Fruit fly (Drosophila melanogaster) whole organism, adult: ENCODE results near the gene CG11369.
A peak's percentile ranks its signal among the peaks of the same experiment; 100 is the strongest.

Source experiments
- CG11617 ChIP-seq: fragments of 200-800 bp; sonication (Bioruptor generic); optimal IDR thresholded peaks from 2 replicates; lab custom pipeline; 2017; ENCODE audit warnings: mild to moderate bottlenecking, missing biosample characterization, missing genetic modification reagents, missing genetic modification characterization
- CG12768 ChIP-seq: fragments of 200-800 bp; sonication (Bioruptor generic); optimal IDR thresholded peaks from 2 replicates; lab custom pipeline; 2017; ENCODE audit warnings: missing biosample characterization, missing genetic modification characterization, mild to moderate bottlenecking, moderate library complexity, missing genetic modification reagents
- CG14711 ChIP-seq: fragments of 200-800 bp; sonication (Bioruptor generic); optimal IDR thresholded peaks from 2 replicates; lab custom pipeline; 2018; ENCODE audit warnings: missing biosample characterization, mild to moderate bottlenecking, missing genetic modification characterization, moderate library complexity
- CG1620 ChIP-seq: fragments of 200-800 bp; sonication (Bioruptor generic); optimal IDR thresholded peaks from 2 replicates; lab custom pipeline; 2016; ENCODE audit warnings: missing biosample characterization, missing genetic modification characterization
- CG33017 ChIP-seq: fragments of 200-800 bp; sonication (Bioruptor generic); optimal IDR thresholded peaks from 2 replicates; lab custom pipeline; 2018; ENCODE audit warnings: missing biosample characterization, mild to moderate bottlenecking, missing genetic modification characterization, moderate library complexity
- CG5204 ChIP-seq: fragments of 200-800 bp; sonication (Bioruptor generic); optimal IDR thresholded peaks from 2 replicates; lab custom pipeline; 2016; ENCODE audit warnings: missing biosample characterization, missing genetic modification characterization
- CG7045 ChIP-seq: fragments of 200-800 bp; sonication (Bioruptor generic); optimal IDR thresholded peaks from 2 replicates; lab custom pipeline; 2017; ENCODE audit warnings: missing biosample characterization, mild to moderate bottlenecking, missing genetic modification characterization
- CG7101 ChIP-seq: fragments of 200-800 bp; sonication (Bioruptor generic); optimal IDR thresholded peaks from 2 replicates; lab custom pipeline; 2018; ENCODE audit warnings: missing biosample characterization, mild to moderate bottlenecking, missing genetic modification characterization, moderate library complexity
- Clk ChIP-seq: fragments of 200-800 bp; sonication (Bioruptor generic); optimal IDR thresholded peaks from 2 replicates; lab custom pipeline; 2017; ENCODE audit warnings: missing biosample characterization, missing genetic modification characterization
- Crg-1 ChIP-seq: fragments of 200-800 bp; sonication (Bioruptor generic); optimal IDR thresholded peaks from 2 replicates; lab custom pipeline; 2016; ENCODE audit warnings: missing biosample characterization, missing genetic modification characterization
- Hr96 ChIP-seq: fragments of 200-800 bp; sonication (Bioruptor generic); optimal IDR thresholded peaks from 2 replicates; lab custom pipeline; 2016; ENCODE audit warnings: missing biosample characterization, missing genetic modification characterization
- Mnt ChIP-seq: fragments of 200-800 bp; sonication (Bioruptor generic); optimal IDR thresholded peaks from 2 replicates; lab custom pipeline; 2016; ENCODE audit warnings: missing biosample characterization, mild to moderate bottlenecking, missing genetic modification characterization
- bab1 ChIP-seq: fragments of 200-800 bp; sonication (Bioruptor generic); optimal IDR thresholded peaks from 3 replicates; lab custom pipeline; 2019; ENCODE audit warnings: missing biosample characterization, mild to moderate bottlenecking, missing genetic modification characterization, moderate library complexity
- cic ChIP-seq: fragments of 200-800 bp; sonication (Bioruptor generic); optimal IDR thresholded peaks from 2 replicates; lab custom pipeline; 2017; ENCODE audit warnings: missing biosample characterization, mild to moderate bottlenecking, missing genetic modification characterization, moderate library complexity
- cnc ChIP-seq, 2 experiments: fragments of >200 bp; optimal IDR thresholded peaks; 2 replicates each; lab custom pipeline; 2017
- kay ChIP-seq: fragments of 200-800 bp; sonication (Bioruptor generic); peaks from one replicate; lab custom pipeline; 2016; ENCODE audit warnings: missing biosample characterization, missing genetic modification characterization, borderline replicate concordance
- ovo ChIP-seq: fragments of 200-800 bp; sonication (Bioruptor generic); optimal IDR thresholded peaks from 2 replicates; lab custom pipeline; 2016; ENCODE audit warnings: missing biosample characterization, missing genetic modification characterization
- pad ChIP-seq: fragments of 200-800 bp; sonication (Bioruptor generic); optimal IDR thresholded peaks from 3 replicates; lab custom pipeline; 2017; ENCODE audit warnings: missing biosample characterization, missing genetic modification characterization, mild to moderate bottlenecking, moderate library complexity, missing genetic modification reagents
- tj ChIP-seq: fragments of 200-800 bp; sonication (Bioruptor generic); optimal IDR thresholded peaks from 3 replicates; lab custom pipeline; 2017; ENCODE audit warnings: missing biosample characterization, mild to moderate bottlenecking, missing genetic modification characterization, moderate library complexity
- toe ChIP-seq: fragments of 200-800 bp; sonication (Bioruptor generic); optimal IDR thresholded peaks from 2 replicates; lab custom pipeline; 2016; ENCODE audit warnings: missing biosample characterization, missing genetic modification characterization

CG11369 gene

DNA sequence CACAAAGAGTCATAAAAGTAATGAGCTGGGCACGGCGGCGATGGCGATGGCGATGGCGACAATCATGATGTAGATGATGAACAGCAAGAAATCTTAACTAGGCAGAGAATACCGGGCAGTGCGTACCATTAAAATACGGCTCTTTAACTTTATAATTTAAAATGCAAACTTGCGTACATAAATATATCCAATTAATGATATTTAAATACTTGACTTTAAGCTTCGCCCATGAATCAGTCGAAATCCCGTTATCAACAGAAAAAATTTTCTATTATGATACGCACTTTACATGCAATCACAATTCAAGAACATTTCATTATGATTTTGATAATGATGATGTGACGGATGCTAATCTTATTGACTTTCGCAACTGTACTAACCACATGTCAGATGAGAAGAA lies 4.9 kb downstream of the CG11369 start:
- no peak for TF ChIP-seq ovo (GFP tag; lab: Kevin White, UChicago)
- TF ChIP-seq Hr96, result no peak
- no peak for TF ChIP-seq CG33017 (tag; lab: Kevin White, UChicago)
- TF ChIP-seq CG5204, result no peak
- no peak for TF ChIP-seq tj (GFP tag; lab: Kevin White, UChicago)
- TF ChIP-seq kay (GFP tag; lab: Kevin White, UChicago), result no peak
- TF ChIP-seq cic (GFP tag; lab: Kevin White, UChicago), result no peak
- no peak for TF ChIP-seq cnc (optimal IDR thresholded peaks at IDR 0.05; lab: Kevin White, UChicago)
- TF ChIP-seq CG11617 (GFP tag; lab: Kevin White, UChicago), result no peak
- TF ChIP-seq Crg-1 (GFP tag; lab: Kevin White, UChicago), result no peak
- TF ChIP-seq toe (GFP tag; lab: Kevin White, UChicago), result no peak
- TF ChIP-seq Mnt (GFP tag; lab: Kevin White, UChicago), result no peak
- no peak for TF ChIP-seq CG14711
- TF ChIP-seq CG12768 (GFP tag; lab: Kevin White, UChicago), result no peak
- no peak for TF ChIP-seq CG7045 (GFP tag; lab: Kevin White, UChicago)
- no peak for TF ChIP-seq CG7101 (tag; lab: Kevin White, UChicago)
- no peak for TF ChIP-seq Clk
- no peak for TF ChIP-seq pad (GFP tag; lab: Kevin White, UChicago)

DNA sequence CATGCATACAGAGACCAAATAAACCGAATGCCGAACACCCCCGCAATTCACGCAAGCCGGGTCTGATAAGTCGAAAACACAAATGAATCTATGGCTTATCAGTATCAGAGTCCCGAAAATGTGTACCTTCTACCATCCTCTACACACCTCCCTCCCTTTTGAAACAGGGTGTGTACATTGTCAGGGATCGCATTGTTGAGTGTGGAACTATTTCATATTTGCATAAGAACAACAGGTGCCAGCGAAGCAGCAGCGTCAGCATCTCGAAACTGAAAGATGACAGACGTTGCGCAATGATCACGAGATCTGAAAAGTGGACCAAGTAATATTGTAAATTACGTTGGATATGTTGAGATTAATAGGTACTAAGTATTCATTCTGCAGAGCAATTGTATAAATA lies 5.7 kb downstream of the CG11369 start:
- TF ChIP-seq ovo (GFP tag; lab: Kevin White, UChicago), result peak; percentile 30
- peak; percentile 37 for TF ChIP-seq tj (GFP tag; lab: Kevin White, UChicago)
- TF ChIP-seq cic (GFP tag; lab: Kevin White, UChicago), result no peak
- no peak for TF ChIP-seq Crg-1 (GFP tag; lab: Kevin White, UChicago)

DNA sequence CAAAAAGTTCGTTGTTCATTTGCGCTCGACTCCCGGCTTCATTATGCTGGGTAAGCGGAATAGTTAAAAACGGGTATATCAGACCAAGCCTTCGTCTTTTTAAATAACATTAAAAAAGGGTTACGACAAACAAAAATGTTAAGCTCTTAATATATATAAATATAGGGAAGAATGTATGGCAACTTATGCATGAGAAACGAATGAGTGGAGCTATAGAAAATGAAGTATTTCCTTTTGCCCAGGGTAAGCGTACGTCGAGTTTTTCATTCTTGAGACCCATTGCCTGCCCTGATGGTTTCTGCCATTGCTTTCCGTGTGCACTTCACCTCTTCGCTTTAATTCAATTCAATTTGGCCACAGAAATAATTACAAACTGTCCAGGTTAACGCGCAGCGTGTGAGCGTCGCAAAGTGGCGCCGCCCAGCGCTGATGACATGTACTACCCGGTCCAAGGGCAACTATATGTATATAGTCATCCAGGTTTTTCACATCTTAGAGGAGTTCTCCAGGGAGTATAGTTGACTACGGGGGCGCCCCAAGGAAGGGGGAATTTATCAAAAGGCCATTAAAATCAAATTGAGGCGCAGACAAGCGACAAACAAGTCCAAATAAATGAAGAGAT lies 7.2 kb downstream of the CG11369 start:
- TF ChIP-seq tj (GFP tag; lab: Kevin White, UChicago) (peak; percentile 5), CG7045 (GFP tag; lab: Kevin White, UChicago) (no peak), CG5204 (no peak)

DNA sequence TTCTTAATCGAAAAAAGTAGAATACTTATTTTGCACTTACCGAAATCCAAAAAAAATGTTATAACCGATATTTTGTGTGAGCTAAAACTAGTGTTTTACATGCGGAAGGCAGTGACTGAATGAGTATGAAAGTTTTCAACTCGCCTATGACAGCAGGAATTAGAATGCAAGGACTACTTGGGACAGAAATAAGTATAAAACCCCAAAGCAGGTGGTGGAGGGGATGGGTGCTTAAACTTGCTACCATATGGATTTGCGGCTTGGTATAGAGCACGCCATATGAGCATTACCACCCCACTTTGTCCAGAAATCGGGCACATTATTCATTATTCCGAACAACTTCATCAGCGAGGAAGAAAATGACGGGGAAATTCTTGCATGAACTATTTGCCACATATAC lies 11.9 kb downstream of the CG11369 start, which contains the start of gene CG12689:
Gene CG12689 (minus strand): TSS at position 101 of the 400 bp plus-strand sequence.
- TF ChIP-seq CG14711 (no peak), Clk (no peak), cic (GFP tag; lab: Kevin White, UChicago) (no peak), cnc (optimal IDR thresholded peaks at IDR 0.05; lab: Kevin White, UChicago) (no peak), CG11617 (GFP tag; lab: Kevin White, UChicago) (no peak)

DNA sequence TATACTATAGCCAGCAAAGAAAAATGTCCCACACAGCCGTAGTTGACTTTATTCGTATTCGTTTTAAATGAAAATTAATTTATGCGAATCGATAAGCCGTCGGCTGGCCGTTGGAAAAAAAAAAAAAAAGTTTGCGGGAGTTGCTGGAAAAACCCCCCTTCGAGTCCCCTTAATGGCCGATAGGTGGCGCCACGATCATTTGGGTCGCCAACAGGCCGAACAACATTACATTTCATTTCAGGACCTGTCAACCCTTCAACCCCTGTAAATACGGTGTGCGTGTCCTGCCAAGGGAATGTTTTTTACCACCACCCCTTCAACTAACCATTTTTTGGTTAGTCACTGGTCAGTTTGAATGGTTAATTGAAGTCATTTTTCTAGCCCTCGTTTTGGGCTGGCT lies 19.0 kb downstream of the CG11369 start:
- TF ChIP-seq CG5204 (no peak), Clk (no peak), bab1 (GFP tag; lab: Kevin White, UChicago) (no peak), kay (GFP tag; lab: Kevin White, UChicago) (no peak), CG7101 (tag; lab: Kevin White, UChicago) (no peak), ovo (GFP tag; lab: Kevin White, UChicago) (no peak), cic (GFP tag; lab: Kevin White, UChicago) (no peak), CG7045 (GFP tag; lab: Kevin White, UChicago) (no peak), Hr96 (no peak), Crg-1 (GFP tag; lab: Kevin White, UChicago) (no peak), toe (GFP tag; lab: Kevin White, UChicago) (no peak), Mnt (GFP tag; lab: Kevin White, UChicago) (no peak), CG12768 (GFP tag; lab: Kevin White, UChicago) (no peak)

DNA sequence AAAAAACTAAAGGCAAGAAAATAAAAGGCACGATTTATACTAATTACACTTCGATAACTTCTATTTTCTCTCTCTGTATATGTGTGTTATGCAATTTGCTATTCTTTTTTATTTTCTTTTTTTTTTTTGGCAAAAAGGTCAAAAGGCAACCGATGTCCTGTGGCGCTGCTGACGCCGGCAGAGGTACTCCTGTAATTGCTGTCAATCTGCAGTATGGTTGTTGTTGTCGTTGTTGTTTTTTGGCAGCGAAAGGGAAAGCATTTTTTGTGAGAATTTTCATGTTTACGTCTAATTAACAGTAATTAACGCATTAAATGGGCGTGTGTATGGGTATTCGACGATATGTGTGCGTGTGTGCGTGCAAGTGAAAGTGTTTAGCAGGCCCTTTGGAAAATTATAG lies 29.6 kb downstream of the CG11369 start:
- TF ChIP-seq ovo (GFP tag; lab: Kevin White, UChicago), result no peak

DNA sequence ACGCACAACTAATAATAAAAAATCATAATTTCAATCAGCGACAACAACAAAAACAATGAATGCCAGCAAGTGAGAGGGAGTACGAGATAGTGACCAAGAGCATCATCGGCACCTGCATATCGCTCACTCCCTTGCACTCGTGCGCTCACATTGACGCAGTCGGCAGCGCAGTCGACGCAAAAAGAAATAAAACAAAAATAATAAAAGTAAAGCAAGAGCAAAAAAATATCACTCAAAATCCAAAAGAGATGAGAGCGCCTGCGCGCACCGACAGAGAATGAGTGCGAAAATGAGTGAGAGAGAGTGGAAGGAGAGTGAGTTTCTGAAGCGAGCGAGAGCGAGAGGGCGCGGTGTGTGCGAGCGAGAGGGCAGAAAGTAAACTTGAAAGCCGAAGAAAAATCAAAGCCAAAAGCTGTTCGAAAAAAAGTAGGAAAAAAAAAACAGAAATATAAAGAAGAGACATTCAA lies 30.4 kb downstream of the CG11369 start:
- TF ChIP-seq tj (GFP tag; lab: Kevin White, UChicago) (peak; percentile 55), Crg-1 (GFP tag; lab: Kevin White, UChicago) (no peak), cnc (optimal IDR thresholded peaks at IDR 0.05; lab: Kevin White, UChicago) (no peak), CG11617 (GFP tag; lab: Kevin White, UChicago) (peak; percentile 48), CG1620 (GFP tag; lab: Kevin White, UChicago) (no peak), CG7045 (GFP tag; lab: Kevin White, UChicago) (peak; percentile 44), ovo (GFP tag; lab: Kevin White, UChicago) (peak; percentile 50), bab1 (GFP tag; lab: Kevin White, UChicago) (no peak), kay (GFP tag; lab: Kevin White, UChicago) (no peak), CG5204 (no peak), toe (GFP tag; lab: Kevin White, UChicago) (no peak), CG12768 (GFP tag; lab: Kevin White, UChicago) (no peak), cic (GFP tag; lab: Kevin White, UChicago) (no peak), CG14711 (no peak), pad (GFP tag; lab: Kevin White, UChicago) (peak; percentile 48), Clk (no peak), Hr96 (peak; percentile 45), CG33017 (tag; lab: Kevin White, UChicago) (no peak), Mnt (GFP tag; lab: Kevin White, UChicago) (peak; percentile 8), CG7101 (tag; lab: Kevin White, UChicago) (no peak)
